Fruit fly (Drosophila melanogaster): Measurements from ENCODE around the gene CG43390.

dm6 chr3L:11627819-11628483 is 48.2 kb upstream of the CG43390 start, which contains the start of gene Apt1:
- TF ChIP-seq OdsH (GFP tag; optimal IDR thresholded peaks at IDR 0.05) (no peak), CrebA (GFP tag; optimal IDR thresholded peaks at IDR 0.05; ENCODE audit: borderline replicate concordance) (no peak), Dfd (GFP tag; optimal IDR thresholded peaks at IDR 0.05) (no peak), Abd-B (GFP tag; optimal IDR thresholded peaks at IDR 0.05) (no peak), Hr83 (GFP tag; optimal IDR thresholded peaks at IDR 0.05; ENCODE audit: poor library complexity, severe bottlenecking) (peak; percentile 74), fru (GFP tag; optimal IDR thresholded peaks at IDR 0.05) (no peak), jim (GFP tag; optimal IDR thresholded peaks at IDR 0.05) (no peak), pan (optimal IDR thresholded peaks at IDR 0.05) (no peak), dsf (GFP tag; optimal IDR thresholded peaks at IDR 0.05; ENCODE audit: borderline replicate concordance) (peak; percentile 23), Mio (GFP tag; optimal IDR thresholded peaks at IDR 0.05) (no peak)
